Worm (Caenorhabditis elegans): ENCODE results near the gene sre-38.

The sre-38 gene

DNA sequence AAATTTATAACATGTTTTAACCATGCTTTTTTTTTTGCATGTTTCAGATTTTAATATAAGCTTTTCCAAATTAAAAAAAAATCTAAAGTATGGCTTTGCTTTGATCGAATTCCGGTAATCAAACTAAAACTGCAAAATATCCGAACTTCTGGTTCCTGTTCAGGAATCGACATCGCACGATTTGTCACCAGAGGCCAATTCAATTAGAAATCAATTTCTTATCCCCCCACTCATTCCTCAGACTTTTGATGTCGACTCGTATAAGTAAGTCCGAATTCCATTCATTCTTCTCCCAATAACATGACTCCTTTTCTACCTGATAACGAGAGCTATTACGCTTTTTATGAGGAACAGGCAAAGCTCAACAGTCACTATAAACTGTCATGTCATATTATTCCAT is 9.1 kb upstream of the sre-38 start, which contains the start of gene srh-27:
TSS of gene srh-27 (plus strand) at position 301 of the 400 bp plus-strand sequence.
- TF ChIP-seq unc-62 (GFP tag; optimal IDR thresholded peaks at IDR 0.05) = no peak

DNA sequence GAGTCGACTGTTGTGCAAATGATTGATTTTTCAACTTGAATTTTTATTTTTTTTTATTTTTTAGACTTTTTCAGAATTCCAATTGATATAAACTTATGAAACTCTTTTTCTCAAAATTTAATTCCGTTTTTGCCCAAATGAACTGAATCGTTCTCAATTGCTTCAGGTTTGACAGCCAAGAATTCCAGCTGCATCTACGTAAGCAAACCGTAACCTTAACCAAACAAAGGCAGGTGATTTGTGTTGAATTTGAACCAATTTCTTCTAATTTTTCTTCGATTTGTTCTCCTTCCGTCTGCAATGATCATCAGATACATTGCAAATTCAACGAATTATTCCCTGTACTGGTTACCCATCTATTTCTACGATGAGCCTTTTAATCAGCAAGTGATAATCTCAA is 7.5 kb upstream of the sre-38 start, which contains the start of gene sre-34:
TSS of gene sre-34 (plus strand) at position 301 of the 400 bp plus-strand sequence.
- no peak for TF ChIP-seq unc-62 (GFP tag; optimal IDR thresholded peaks at IDR 0.05)

- no peak for TF ChIP-seq unc-62 (GFP tag; optimal IDR thresholded peaks at IDR 0.05)
Measured at ce11 chrII:12452754-12453352, 4.5 kb upstream of the sre-38 start, which contains the start of the genes sre-35 and sre-33. Gene sre-35, minus strand, starts transcription at chrII:12452854. Gene sre-33, plus strand, starts transcription at chrII:12453302.

DNA sequence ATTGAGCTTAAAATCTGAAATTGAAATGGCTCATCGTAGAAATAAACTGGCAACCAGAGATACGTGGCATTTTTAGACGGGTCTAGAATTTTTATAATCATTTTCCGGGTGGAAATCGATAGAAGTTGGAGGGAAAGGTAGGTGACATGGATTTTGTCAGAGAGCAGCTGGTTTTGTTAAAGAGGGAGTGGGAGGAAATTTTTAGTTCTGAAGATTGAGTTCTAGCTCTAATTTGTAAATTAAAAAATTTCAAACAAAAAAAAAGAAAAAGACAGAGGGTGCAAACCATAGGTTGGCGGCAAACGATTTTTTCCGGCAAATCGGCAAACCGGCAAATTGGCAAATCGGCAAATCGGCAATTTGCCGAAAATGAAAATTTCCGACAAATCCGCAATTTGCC is 742 bp upstream of the sre-38 start, which contains the start of gene sre-32:
TSS of gene sre-32 (minus strand) at position 101 of the 400 bp plus-strand sequence.
- no peak for TF ChIP-seq unc-62 (GFP tag; optimal IDR thresholded peaks at IDR 0.05)

- TF ChIP-seq unc-62 (GFP tag; optimal IDR thresholded peaks at IDR 0.05) = no peak
Measured at ce11 chrII:12459422-12459821, 2.0 kb downstream of the sre-38 start, which contains the start of gene tag-281. Gene tag-281, plus strand, starts transcription at chrII:12459761.

DNA sequence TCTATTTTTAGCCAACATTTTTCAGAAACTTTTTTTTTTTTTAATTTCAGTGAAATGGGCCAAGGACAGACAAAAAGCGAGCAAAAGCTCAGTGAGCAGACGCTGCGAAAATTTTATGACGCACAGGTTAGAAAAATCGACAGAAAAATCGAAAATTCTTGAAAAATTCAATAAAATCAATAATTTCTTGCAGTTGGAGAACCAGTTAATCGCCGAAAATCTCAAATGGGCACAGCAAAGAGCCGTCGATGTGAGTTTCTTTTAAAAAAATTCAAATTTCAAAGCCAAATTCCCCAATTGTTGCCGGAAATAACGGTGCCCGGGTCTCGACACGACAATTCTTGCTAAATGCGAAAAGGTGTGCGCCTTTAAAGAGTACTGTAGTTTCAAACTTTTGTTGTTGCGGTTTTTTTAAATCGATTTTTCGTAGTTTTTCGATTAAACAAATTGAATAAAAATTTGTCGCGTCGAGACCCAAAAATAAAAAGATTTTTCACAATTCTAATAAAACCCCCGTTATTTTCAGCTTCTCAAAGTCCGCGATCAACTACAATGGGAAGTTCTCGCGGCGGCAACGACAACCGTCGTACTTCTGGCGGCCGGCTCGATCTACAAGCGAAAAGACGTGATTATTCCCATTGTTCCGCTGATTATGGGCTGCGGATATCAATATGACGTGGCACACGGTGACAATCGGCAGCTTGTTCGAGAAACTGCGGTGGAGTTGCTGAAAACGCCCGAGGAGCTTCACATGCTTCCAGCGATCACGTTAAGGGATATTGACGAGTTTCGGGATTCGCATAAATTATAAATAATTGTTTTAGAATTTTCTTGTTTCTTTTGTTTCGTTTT is 3.5 kb downstream of the sre-38 start, which contains the start of gene tag-280:
TSS of gene tag-280 (plus strand) at position 51 of the 852 bp plus-strand sequence.
- no peak for TF ChIP-seq unc-62 (GFP tag; optimal IDR thresholded peaks at IDR 0.05)

DNA sequence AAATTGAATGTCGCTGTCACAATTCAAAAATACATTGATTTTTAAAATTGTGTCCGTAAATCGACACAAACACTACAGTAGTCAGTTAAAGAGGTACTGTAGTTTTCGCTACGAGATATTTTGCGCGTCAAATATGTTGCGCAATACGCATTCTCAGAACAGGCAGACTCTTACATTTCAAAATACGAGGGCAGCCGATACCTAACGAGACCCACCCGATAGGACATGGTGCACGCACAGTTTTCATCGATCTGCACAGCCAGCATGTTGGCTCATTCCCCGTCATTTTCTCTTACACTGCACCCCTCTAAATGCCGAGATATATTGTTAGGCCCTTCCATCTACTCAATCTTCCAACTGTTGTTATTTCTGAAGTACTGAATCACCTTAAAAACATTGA is 4.9 kb downstream of the sre-38 start, which contains the start of gene F15A4.2:
TSS of gene F15A4.2 (plus strand) at position 301 of the 400 bp plus-strand sequence.
- TF ChIP-seq unc-62 (GFP tag; optimal IDR thresholded peaks at IDR 0.05) = no peak

- no peak for TF ChIP-seq unc-62 (GFP tag; optimal IDR thresholded peaks at IDR 0.05)
Measured at ce11 chrII:12465557-12465956, 8.2 kb downstream of the sre-38 start, which contains the start of gene sre-37. Gene sre-37, plus strand, starts transcription at chrII:12465857.

DNA sequence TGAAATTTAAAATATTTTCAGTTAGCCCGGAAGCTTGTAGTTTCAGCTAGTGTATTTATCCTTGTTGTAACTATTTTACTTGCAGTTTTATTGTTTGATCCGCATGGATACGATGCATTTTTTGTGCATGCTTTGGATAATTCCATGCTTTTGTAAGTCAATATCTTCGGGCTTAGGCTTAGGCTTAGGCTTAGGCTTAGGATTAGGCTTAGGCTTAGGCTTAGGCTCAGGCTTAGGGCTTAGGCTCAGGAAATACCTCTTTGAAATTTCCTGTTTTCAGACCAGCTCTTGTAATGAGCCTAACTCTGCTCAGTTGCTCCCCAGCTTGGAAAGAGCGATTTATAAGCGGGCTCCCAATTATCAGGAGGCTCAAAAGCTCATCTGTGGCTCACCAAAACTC is 9.7 kb downstream of the sre-38 start, which contains the start of gene srg-16:
TSS of gene srg-16 (plus strand) at position 87 of the 400 bp plus-strand sequence.
- no peak for TF ChIP-seq unc-62 (GFP tag; optimal IDR thresholded peaks at IDR 0.05)

DNA sequence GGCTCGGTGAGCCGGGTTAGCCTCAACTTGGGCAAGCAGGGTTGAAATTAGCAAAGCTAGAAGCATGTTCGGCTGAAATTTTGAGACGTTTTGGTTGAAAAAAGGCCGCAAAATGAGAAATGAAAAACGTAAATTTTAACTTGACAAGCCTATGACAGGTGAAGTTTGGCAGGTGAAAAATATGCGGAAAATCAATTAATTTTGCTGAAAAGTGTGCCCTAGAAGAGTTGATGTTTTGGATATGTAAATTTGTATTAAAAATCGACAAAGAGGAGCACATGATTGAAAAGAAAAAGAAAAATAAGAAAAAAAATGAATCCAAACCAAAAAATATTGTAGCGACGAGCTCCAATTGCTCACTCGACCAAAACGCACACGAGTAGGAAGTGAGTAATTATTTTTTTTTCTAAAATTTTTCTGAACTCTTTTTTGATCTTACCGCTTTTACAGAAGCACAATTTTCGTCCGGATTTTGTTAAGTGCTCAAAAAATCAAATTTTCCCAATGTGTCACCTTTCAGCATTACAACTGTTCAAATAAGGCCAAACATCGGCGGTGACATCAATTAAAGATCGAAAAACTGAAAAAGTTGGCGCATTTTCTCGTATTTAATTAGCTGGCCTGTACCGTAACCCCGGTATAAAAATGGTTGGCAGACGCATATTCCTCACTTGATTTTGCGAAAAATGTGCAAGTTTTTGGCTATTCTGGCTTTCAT is 13.9 kb downstream of the sre-38 start, which contains the start of the genes F15A4.5 and phat-8:
TSS of gene F15A4.5 (minus strand) at position 101 of the 718 bp plus-strand sequence.
TSS of gene phat-8 (plus strand) at position 668 of the 718 bp plus-strand sequence.
- TF ChIP-seq unc-62 (GFP tag; optimal IDR thresholded peaks at IDR 0.05) = no peak

ce11 chrII:12473406-12473805 is 16.0 kb downstream of the sre-38 start, which contains the start of gene srg-17:
Gene srg-17, plus strand, starts transcription at chrII:12473706.
- TF ChIP-seq unc-62 (GFP tag; optimal IDR thresholded peaks at IDR 0.05) = no peak

DNA sequence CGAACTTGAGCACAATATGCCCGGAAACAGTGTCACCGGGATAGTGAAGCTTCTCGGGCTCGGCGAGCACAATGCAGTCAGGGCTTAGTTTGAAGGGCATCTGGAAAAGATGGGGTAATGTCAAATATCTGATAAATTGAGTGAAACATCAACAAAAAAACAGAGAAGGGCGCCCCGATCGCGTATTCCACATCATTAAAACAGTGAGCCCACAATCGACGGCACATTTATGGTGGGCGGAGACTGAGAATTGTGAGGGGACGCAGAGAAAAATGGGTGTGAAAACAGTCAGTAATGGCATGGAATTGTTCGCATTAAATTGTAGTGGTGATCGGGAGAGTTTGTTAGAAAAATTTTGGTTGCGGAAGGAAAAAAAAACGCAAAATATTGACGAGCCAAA is 23.4 kb downstream of the sre-38 start, which contains the start of gene arrd-9:
TSS of gene arrd-9 (minus strand) at position 101 of the 400 bp plus-strand sequence.
- TF ChIP-seq unc-62 (GFP tag; optimal IDR thresholded peaks at IDR 0.05) = no peak

- TF ChIP-seq unc-62 (GFP tag; optimal IDR thresholded peaks at IDR 0.05) = no peak
Measured at ce11 chrII:12481645-12482044, 24.3 kb downstream of the sre-38 start.

DNA sequence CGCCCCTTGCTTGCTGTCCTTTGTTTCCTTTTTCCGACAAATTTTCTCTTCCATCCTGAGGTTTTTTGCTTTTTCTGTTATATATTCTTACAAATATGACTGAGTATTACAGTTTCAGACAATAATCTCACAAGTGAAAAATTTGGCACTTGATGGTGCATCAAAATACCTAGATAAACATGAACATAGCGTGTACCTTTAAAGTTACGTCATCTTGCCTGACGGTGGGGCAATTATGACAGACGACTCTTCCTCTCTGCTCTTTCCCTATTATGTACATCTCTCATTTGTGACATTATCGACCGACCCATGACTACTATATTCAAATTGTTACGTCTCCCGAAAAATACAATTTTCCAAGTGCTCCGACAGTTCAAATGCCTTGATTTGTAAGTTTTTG is 25.2 kb downstream of the sre-38 start, which contains the start of gene fbxb-102:
TSS of gene fbxb-102 (plus strand) at position 301 of the 400 bp plus-strand sequence.
- TF ChIP-seq unc-62 (GFP tag; optimal IDR thresholded peaks at IDR 0.05) = no peak

- no peak for TF ChIP-seq unc-62 (GFP tag; optimal IDR thresholded peaks at IDR 0.05)
Measured at ce11 chrII:12485060-12485459, 27.7 kb downstream of the sre-38 start, which contains the start of gene F15A4.10. Gene F15A4.10, minus strand, starts transcription at chrII:12485160.
